Fruit fly (Drosophila melanogaster): Measurements from ENCODE around the gene Taf10.

Gene Taf10

DNA sequence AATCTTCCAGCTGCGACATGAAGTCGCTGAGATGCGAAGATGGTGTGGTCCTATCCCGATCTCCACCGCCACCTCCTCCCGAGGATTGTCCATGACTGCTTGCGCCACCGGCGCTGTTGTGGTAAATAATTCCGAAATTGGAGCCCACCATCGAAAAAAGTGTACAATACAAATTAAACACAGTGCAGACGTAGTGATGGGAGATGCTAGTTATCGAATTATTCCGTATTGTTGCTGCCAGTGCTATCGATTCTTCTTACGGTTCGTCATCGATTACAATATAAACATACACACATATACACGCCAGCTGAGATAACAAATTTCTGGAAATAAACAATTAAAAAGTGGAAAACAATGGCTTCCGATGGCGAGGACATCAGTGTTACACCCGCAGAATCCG, at the start of gene Taf10, which contains the start of gene Taf10b:
TSS of gene Taf10 (plus strand) at position 264 of the 400 bp plus-strand sequence.
TSS of gene Taf10b (minus strand) at position 219 of the 400 bp plus-strand sequence.
- TF ChIP-seq noc (tag; optimal IDR thresholded peaks at IDR 0.05), result peak; percentile 22

DNA sequence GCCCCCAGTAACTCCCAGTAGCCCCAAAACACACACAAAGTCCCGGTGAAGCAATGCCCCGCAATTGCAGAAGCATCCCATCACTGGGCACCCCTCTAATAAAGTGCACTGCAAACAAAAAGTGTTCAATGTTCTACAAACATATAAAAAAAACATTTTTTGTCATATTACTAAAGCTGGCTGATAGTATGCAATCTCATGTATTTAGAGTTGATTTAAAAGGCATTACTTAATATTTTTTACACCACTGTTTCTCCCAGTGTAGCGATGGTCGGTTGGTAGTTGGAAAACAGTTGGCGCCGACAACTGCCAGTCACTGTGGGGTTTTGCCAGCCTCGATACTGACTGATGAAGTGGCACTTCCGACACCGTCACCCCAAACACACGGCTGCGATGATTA, 47.3 kb upstream of the Taf10 start:
- no peak for TF ChIP-seq noc (tag; optimal IDR thresholded peaks at IDR 0.05)

DNA sequence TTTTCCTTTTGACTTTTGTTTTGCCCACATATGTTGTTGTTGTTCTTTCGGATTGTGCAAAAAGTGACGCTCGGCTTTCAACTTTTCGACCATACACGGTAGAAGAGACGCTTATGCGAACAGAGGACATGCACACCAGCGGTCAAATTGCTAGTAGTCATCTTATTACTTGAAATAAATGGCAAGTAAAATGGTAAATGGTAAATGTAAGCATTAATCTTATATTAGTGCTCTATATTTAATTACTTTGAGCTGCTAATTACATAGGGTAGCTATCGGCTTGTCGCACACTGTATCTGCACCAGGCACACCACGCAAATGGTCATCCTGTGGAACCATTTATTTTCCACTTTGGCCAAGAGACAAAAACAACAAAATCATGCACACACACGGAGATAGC, 46.4 kb upstream of the Taf10 start:
- no peak for TF ChIP-seq noc (tag; optimal IDR thresholded peaks at IDR 0.05)

DNA sequence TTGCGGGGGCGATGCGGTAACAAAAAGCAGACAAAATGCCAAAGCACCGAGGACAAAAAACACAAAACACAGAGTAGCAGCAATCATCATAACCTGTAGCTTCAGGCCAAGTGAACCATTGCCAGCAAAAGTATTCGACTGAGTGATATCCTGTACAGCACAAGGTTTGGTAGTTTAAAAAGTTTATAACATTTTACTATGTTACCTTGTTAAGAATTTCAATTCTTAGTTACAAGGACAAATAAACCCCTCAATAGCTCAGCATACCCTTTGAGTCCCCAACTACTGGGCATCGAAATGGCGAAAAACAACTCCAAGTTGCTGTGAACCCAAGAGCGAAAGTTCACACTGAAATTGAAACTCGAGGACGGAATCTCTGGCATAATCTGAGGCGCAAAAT, 44.6 kb upstream of the Taf10 start:
- TF ChIP-seq noc (tag; optimal IDR thresholded peaks at IDR 0.05), result no peak

DNA sequence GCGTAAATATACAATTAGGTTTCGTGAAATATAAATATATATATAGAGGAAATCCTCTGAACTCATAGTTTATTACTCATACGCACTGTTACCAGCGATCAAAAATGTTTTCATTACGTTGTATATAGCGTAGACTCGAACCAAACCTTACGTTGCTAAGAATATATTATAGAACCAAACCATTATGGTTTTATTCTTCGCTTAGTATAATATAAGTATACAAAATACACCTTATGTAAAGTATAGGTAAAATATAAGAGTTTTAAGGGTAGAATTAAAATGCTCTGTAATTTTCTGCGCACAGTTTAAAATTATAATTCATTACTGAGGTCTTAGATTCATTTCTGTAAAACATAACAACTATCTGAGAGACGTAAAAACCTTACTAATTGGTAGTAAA, 43.2 kb upstream of the Taf10 start:
- no peak for TF ChIP-seq noc (tag; optimal IDR thresholded peaks at IDR 0.05)

DNA sequence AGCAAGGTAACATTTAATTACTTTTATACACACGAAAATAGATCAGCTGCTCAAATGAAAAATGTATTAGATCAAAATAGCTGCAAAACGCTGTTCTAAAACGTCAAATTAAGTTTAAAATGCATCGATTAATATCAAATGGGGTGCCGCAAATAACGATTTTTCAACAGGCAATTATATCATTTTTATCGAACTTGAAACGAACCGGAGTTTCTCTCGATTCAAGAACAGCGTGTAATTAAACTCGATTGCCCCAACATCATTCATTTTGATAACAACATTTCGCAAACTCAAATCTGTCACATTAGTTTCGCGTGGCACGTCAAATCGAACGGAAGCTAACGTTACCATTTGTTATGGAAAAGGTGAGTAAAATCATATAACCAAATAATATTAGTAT, 42.3 kb upstream of the Taf10 start, which contains the start of gene CG31689:
TSS of gene CG31689 (plus strand) at position 301 of the 400 bp plus-strand sequence.
- no peak for TF ChIP-seq noc (tag; optimal IDR thresholded peaks at IDR 0.05)

DNA sequence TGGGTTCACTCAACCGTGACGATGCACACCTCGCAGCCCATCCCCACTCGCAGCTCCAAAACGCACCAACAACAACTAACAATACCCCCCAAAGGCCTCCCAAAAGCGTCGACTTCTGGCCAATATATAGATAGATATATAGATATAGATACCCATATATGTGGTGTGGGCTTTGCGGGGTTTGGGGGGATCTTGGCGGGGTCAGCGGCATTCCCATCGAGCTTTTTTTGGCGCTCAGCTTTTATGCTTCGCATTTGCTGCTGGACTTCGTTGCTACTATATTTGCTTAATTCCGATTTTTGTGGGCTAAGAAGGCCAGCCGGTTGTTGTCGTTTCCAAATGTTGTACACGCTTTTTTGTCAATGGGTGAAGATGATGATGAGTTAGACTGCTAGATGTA, 40.3 kb upstream of the Taf10 start:
- TF ChIP-seq noc (tag; optimal IDR thresholded peaks at IDR 0.05), result no peak

DNA sequence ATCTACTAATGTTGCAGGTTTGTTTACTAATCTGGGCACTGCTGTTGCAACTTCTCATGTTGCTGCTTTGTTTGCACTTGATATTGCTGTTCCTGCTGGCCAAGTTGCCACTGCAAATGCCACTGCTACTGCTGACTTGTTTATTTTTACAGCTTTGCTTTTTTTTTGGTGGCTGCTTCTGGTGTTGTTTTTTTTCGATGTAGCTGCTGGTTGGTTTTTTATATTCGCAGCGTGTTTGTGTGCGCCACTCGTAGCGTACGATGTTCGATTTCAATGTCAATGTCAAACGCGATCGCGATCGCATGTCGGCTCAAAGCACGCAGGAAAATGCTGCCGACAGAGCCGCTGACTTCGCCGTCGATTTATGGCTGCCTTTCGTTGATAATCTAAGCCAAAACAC, 39.9 kb upstream of the Taf10 start:
- TF ChIP-seq noc (tag; optimal IDR thresholded peaks at IDR 0.05), result no peak

DNA sequence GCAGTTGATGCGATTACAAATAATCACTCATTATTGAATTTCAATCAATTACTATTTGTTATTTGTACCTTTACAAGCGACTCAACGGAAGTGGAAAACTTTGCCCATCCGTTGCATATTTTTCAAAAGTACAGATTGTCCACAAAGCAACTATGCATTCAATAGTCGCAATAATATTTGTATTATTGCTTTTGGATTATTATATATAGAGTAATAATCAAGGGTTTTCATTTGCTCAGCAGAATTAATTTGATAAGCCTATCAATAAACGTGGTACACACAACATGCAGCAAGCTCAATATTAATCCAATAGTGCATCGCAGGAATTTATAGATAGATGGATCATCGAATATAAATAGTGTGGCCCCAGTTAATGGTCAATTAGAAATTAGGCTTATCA, 39.1 kb upstream of the Taf10 start:
- TF ChIP-seq noc (tag; optimal IDR thresholded peaks at IDR 0.05), result no peak

DNA sequence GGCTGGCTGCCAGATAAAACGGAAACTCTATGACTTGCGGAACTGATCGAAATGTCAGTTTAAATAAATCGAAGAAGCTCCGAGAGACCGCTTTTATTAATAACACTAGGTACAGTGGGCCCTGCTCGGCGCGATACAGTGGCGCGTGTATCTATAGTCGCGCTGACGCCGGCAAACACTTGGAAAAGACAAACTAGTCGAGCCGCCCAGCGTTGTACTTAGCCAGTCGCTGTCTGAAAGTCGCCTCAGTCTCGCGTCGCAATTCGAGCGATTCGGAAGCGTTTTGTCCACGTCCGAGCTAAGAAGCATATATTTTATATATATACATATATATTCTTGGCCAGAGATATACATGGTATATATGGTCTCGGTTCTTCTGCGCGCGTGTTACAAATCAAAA, 37.8 kb upstream of the Taf10 start:
- no peak for TF ChIP-seq noc (tag; optimal IDR thresholded peaks at IDR 0.05)

DNA sequence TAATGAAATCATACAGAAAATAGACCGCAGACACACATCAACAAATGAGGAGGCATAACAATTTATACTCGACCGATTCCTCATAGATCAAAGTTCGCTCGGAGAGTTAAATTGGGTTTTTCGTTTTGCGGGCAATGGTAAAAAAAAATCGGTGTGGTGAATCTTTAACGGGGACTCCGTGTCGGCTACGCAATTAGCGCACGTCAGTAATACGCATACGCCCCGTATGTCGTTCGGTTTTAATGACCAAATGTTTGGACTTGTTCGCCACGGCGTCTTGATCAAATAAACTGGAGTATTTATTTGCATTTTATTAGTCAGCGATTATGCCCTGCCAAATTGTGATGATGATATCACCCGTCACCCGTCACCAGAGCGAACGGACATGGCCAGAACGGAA, 36.9 kb upstream of the Taf10 start:
- TF ChIP-seq noc (tag; optimal IDR thresholded peaks at IDR 0.05), result no peak

DNA sequence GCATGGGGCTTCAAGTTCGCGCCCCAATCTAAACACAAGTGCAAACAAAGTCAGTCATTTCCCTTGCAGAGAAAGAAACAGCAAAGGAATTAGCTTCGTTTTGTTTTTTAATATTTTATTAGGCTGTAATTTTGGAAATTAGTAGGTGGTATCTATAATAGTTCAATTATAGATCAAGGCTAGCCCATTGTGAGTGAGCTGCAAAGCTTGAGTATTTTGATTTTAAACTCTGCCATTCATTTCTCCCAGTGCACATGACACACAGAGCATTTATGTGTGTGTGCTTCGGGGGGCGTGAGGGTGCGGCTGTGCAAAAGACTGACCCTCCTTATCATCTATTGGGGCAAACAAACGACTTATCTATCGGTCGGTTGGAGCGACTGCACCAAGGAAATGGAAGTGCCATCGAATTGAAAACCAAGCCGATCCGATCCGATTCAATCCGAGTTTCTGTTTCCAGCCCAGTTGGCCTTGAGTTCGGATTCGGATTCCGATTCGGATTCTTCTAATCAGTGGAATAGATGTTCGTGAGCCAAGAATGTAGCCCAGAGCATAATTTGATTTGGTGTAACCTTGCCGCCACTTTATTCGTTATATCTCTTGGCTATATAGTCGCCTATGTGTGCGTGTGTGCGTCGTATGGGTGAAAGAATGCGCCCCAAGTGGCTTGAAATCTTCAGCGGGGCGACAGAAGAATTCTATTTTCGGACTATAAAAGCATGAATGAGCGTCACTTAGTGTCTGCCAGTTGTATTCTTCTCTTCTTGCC, 36.1 kb upstream of the Taf10 start:
- TF ChIP-seq noc (tag; optimal IDR thresholded peaks at IDR 0.05), result no peak

DNA sequence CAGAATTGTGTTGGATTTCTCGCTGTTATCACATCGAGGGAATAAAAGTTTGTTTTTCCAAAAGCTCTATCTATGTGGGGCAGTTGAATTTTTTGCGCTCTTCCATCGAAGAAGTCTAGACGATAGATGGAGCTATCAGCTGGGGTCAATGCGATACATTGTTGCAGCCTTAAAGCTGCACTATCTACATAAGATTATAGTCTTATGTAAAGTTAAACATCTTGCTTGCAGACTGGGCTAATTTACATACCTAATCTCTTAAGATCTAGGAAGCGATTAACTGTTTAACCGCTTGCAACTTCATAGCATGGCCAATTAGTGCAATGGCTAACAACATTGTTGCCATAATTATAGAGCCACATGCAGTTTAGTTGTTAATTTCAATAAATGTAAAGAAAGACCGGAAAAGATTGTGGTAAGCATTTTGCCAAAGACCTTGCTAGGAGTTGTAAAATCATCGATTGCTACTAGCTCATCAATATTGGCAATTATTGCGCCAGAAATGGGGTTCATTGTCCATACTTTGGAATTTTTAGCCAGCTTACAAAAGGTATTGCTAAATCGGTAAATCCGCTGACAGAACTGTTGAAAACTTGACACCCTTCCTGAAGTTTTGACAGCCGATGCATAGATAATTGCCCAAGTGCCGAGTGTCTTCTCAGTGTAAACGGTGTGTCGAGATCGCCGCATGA, 35.4 kb upstream of the Taf10 start:
- no peak for TF ChIP-seq noc (tag; optimal IDR thresholded peaks at IDR 0.05)

DNA sequence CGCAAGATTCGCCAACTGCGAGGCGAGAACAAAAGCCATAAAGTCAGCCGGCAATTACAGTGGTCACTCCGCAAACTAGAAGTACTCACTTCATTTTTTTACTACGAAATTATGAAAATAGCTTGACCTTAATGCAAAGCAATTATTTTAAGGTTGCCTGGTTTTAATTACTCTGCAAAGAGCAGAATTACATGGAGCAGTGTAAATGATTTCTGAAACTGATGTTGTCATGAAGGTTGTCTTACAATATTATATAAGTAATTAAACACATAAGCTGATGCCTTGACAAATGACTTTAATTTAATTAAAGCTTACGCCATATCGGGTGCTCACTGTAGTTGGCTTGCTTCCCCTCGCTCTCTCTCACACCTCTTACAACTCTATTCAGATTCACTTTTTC, 33.5 kb upstream of the Taf10 start:
- peak; percentile 90 for TF ChIP-seq noc (tag; optimal IDR thresholded peaks at IDR 0.05)

DNA sequence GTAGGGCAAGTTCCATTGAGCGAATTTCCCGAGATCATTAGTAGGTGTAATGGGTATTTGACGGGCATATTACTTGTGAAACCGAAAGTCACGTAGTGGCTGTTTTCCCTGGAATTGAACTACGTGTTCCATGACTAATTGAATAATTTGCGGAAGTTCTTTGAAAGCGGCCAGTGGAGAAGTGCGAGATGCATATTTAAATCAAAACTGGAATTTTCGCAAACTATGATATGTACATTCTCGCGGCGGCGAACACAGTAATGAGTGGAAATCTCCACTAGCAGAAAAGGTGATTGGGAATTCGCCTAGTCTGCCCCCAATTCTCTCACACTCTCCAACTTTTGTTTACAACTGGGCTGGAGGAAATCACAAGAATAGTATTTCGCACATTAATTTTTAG, 32.7 kb upstream of the Taf10 start:
- TF ChIP-seq noc (tag; optimal IDR thresholded peaks at IDR 0.05), result no peak

DNA sequence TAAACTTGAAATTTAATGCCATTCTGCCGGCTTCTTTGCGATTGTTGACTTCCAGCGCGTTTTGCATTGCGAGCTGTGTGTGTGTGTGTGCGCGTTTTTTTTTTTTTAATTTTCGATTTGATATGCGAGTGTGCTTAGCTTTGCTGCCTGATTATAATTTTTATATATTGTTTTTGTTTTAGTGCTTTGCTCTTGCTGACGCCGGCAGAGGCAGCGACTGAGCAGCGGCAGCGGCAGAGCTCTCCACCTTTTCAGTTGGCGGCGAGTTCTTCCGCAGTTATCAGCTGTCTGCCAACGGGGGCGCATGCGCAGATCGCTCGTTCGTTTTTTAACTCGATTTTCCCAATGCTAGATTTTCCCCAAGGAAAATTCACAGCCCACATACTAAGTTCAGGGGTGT, 32.2 kb upstream of the Taf10 start:
- no peak for TF ChIP-seq noc (tag; optimal IDR thresholded peaks at IDR 0.05)

DNA sequence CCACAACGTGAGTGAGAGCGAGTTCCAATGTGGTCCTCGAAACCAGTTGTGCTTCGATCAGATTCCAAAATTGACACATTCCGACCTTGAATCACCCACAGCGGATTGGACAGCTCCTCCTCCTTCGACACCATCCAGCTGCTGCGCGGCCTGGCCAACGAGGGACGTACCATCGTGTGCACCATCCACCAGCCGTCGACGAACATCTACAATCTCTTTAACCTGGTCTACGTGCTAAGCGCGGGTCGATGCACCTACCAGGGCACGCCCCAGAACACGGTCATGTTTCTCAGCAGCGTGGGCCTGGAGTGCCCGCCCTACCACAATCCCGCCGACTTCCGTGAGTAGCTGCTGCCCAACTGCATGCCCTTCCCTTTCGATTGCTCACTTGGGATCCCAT, 30.1 kb upstream of the Taf10 start:
- TF ChIP-seq noc (tag; optimal IDR thresholded peaks at IDR 0.05), result no peak
